Fruit fly (Drosophila melanogaster): ENCODE data around the gene nom.

Gene nom

DNA sequence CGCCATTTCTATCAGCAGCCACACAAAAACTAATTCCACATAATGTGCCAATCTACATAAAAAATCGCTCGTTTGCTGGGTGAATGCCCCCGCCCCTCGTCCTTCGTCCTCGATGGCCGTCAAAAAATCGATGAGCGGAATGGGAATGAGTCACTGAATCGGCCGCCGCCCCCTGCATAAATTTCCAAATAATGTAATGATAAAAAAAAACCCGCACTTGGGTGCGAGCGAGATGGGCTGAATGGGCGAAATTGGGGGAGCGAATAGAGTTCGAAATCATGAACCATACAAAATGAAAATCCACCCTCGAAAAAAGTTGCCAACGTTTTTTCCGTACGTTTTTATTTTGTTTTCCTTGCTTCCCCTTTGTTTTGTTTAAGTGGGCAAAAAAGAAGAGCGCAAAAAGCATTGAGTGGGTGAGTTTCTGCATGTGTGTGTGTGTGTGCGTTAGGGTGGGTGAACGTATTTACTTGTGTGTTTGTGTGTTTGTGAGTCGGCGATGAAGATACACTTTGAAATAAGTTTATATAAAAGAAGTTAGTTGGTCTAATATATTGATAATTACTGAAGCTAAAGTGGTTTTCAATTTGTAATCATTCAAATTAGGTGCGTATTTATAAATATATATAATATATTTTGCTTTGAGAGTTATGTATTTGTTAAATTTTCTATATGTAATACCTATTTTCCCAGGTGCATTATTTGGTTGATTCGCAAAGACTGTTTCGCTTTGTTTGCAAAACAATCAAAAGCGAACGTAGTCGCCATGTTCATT lies 17.5 kb upstream of the nom start (continued):
- peak; percentile 12 for TF ChIP-seq svp (GFP tag)
- TF ChIP-seq Sox15 (GFP tag; optimal IDR thresholded peaks at IDR 0.05), result no peak
- no peak for TF ChIP-seq Eip75B (GFP tag; optimal IDR thresholded peaks at IDR 0.05)
- no peak for TF ChIP-seq lz (GFP tag; optimal IDR thresholded peaks at IDR 0.05)
- 0 out of 2 replicates have a peak, but pooled peaks have one; percentile 6 for TF ChIP-seq CG11294 (GFP tag; IDR thresholded peaks at IDR 0.05)
- TF ChIP-seq acj6 (GFP tag; optimal IDR thresholded peaks at IDR 0.05), result no peak
- no peak for TF ChIP-seq fd59A (GFP tag; optimal IDR thresholded peaks at IDR 0.05)
- TF ChIP-seq net (GFP tag; optimal IDR thresholded peaks at IDR 0.05), result peak; percentile 25
- TF ChIP-seq eg (GFP tag; IDR thresholded peaks at IDR 0.05), result 0 out of 3 replicates have a peak, but pooled peaks have one; percentile 26
- no peak for TF ChIP-seq Hr4 (GFP tag; optimal IDR thresholded peaks at IDR 0.05)
- no peak for TF ChIP-seq salr (GFP tag; optimal IDR thresholded peaks at IDR 0.05)
- peak; percentile 31 for TF ChIP-seq CG6276 (GFP tag; optimal IDR thresholded peaks at IDR 0.05)
- TF ChIP-seq pdm3 (GFP tag; optimal IDR thresholded peaks at IDR 0.05), result no peak
- TF ChIP-seq CG7368 (GFP tag; optimal IDR thresholded peaks at IDR 0.05), result no peak
- peak; percentile 46 for TF ChIP-seq spab (GFP tag; optimal IDR thresholded peaks at IDR 0.05)
- TF ChIP-seq CG11902 (GFP tag; optimal IDR thresholded peaks at IDR 0.05), result no peak
- TF ChIP-seq Sox102F (GFP tag; optimal IDR thresholded peaks at IDR 0.05), result peak; percentile 7
- TF ChIP-seq CG6792 (GFP tag; optimal IDR thresholded peaks at IDR 0.05), result no peak
- no peak for TF ChIP-seq Eip93F (GFP tag; optimal IDR thresholded peaks at IDR 0.05)
- peak; percentile 51 for TF ChIP-seq CG9139 (GFP tag; optimal IDR thresholded peaks at IDR 0.05)
- TF ChIP-seq Sox14 (GFP tag; optimal IDR thresholded peaks at IDR 0.05), result no peak
- TF ChIP-seq CG4318 (GFP tag; optimal IDR thresholded peaks at IDR 0.05), result no peak

DNA sequence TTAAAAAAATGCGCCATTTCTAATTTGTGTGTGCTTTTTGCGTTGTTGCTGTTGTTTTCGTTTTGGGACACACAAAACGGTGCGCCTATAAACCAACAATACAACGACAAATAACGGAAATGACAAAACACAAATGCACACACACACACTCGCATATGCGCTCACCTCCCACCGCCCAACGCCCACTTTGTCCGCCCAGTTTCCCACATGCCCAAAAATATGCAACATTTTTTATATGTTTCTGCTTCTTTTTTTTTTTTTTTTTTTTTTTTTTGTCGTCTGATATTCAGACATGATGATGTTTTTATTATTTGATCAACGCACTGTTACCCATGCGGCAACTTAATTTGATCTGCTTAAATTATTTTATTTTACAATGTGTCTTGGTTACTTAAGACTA lies 15.8 kb upstream of the nom start:
- TF ChIP-seq achi (GFP tag; optimal IDR thresholded peaks at IDR 0.05), result peak; percentile 9
- TF ChIP-seq Sox14 (GFP tag; optimal IDR thresholded peaks at IDR 0.05), result no peak
- TF ChIP-seq Ets96B (tag; optimal IDR thresholded peaks at IDR 0.05), result peak; percentile 9
- no peak for TF ChIP-seq pdm3 (GFP tag; optimal IDR thresholded peaks at IDR 0.05)
- peak; percentile 84 for TF ChIP-seq CG6163 (GFP tag; IDR thresholded peaks at IDR 0.05)
- no peak for TF ChIP-seq CG3032 (tag; optimal IDR thresholded peaks at IDR 0.05)
- no peak for TF ChIP-seq Hr4 (GFP tag; optimal IDR thresholded peaks at IDR 0.05)

DNA sequence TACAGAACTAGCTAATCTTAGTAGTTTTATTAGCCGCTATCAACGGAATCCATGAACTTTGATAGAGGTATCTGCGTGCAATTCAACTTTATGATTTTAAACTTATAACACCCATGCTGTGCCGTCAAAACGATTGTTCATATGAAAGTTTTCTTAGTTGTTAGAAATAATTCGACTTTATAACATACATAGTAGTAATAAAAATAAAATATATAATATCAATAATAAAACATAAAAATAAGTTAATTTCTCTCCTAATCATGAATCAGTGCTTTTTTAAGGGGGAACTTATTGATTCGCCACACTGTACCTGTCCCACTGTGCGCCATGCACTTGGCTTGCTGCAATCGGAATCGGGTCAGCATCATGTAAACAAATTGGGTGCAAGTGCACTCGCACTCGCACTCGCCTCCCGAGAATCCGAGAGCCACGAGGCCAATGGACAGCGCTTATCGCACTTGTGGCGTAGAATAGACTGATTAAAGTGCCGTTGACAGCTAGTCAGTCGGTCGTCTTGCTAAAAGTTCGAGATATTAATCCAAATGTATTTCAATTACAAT lies 11.0 kb upstream of the nom start:
- TF ChIP-seq OdsH (GFP tag; optimal IDR thresholded peaks at IDR 0.05) (no peak), CG11902 (GFP tag; optimal IDR thresholded peaks at IDR 0.05) (no peak), CG8632 (GFP tag; optimal IDR thresholded peaks at IDR 0.05) (no peak), lz (GFP tag; optimal IDR thresholded peaks at IDR 0.05) (no peak), Eip75B (GFP tag; optimal IDR thresholded peaks at IDR 0.05) (peak; percentile 34), vri (GFP tag; optimal IDR thresholded peaks at IDR 0.05) (peak; percentile 42), CG8319 (GFP tag; optimal IDR thresholded peaks at IDR 0.05) (no peak), Met (GFP tag; optimal IDR thresholded peaks at IDR 0.05) (peak; percentile 21), CG6163 (GFP tag; IDR thresholded peaks at IDR 0.05) (peak; percentile 76), fd85E (GFP tag; optimal IDR thresholded peaks at IDR 0.05) (no peak), CG6276 (GFP tag; optimal IDR thresholded peaks at IDR 0.05) (peak; percentile 7), Gug (GFP tag; IDR thresholded peaks at IDR 0.05) (no peak), CG3919 (GFP tag; optimal IDR thresholded peaks at IDR 0.05) (peak; percentile 6), CG3032 (tag; optimal IDR thresholded peaks at IDR 0.05) (no peak), Eip78C (GFP tag) (peak; percentile 42), CG16779 (tag; optimal IDR thresholded peaks at IDR 0.05) (peak; percentile 15), net (GFP tag; optimal IDR thresholded peaks at IDR 0.05) (peak; percentile 8), salr (GFP tag; optimal IDR thresholded peaks at IDR 0.05) (no peak), CG11762 (GFP tag; optimal IDR thresholded peaks at IDR 0.05; ENCODE audit: insufficient read depth) (no peak), Eip93F (GFP tag; optimal IDR thresholded peaks at IDR 0.05) (peak; percentile 2), CG15336 (GFP tag; IDR thresholded peaks at IDR 0.05) (peak; percentile 19; the same call in 1 of the 2 replicates), acj6 (GFP tag; optimal IDR thresholded peaks at IDR 0.05) (no peak), eg (GFP tag; IDR thresholded peaks at IDR 0.05) (no peak), Hr38 (GFP tag; optimal IDR thresholded peaks at IDR 0.05) (no peak), Ets21C (GFP tag; optimal IDR thresholded peaks at IDR 0.05) (no peak), svp (GFP tag) (peak; percentile 92), CG8119 (GFP tag; IDR thresholded peaks at IDR 0.05) (peak; percentile 24; the same call in 2 of the 3 replicates)

All from whole organism, prepupa.